Fruit fly (Drosophila melanogaster): ENCODE results near the gene mah.

mah gene

DNA sequence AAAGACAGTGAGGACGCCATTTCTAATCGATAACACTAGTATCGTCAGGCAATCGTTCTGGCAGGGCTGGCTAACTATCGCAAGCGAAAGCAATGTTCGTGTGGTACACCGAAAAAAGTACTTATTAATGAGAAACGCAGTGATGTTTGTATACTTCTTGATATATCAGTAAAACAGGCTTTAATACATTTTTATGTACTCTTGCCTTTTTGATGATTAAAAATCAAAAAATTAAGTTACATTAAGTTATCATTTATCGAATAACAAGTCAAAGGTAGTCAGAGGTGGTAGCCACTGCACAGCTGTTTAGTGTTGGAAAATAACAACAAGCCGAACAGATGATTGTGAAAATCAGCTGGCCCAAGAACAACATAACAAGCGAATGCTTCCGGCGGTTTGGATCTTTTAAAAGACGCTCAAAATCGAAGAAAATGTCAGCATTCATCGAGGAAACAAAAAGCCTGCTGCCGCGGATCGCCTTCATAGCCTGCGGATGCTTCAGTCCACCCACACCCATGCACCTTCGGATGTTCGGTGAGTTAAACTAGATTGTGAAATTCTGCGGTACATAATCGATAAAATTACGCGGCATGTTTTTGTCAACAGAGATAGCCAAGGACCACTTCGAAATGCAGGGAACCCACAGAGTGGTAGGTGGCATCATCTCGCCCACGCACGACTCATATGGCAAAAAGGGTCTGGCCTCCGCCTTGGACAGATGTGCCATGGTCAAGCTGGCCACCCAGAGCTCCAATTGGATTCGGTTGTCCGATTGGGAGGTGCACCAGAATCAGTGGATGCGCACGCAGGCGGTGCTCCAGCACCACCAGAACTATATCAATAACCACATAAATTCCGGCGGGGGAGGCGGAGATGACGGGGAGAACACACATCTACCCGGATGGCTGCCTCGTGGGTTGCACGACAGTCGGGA is 2.2 kb upstream of the mah start, which contains the start of the genes ssh and Nmnat (continued):
- TF ChIP-seq odd (GFP tag; optimal IDR thresholded peaks at IDR 0.05) (no peak), CG17328 (GFP tag; IDR thresholded peaks at IDR 0.05) (no peak), Atf6 (GFP tag; IDR thresholded peaks at IDR 0.05) (peak; percentile 30; the same call in 1 of the 2 replicates), Mrtf (GFP tag; IDR thresholded peaks at IDR 0.05) (no peak), amos (GFP tag; IDR thresholded peaks at IDR 0.05; ENCODE audit: partially characterized antibody) (peak; percentile 91), tll (GFP tag; optimal IDR thresholded peaks at IDR 0.05) (peak; percentile 85 to 89), CG4424 (GFP tag; optimal IDR thresholded peaks at IDR 0.05) (peak; percentile 19), CG11085 (GFP tag; IDR thresholded peaks at IDR 0.05) (no peak), gro (GFP tag; optimal IDR thresholded peaks at IDR 0.05) (peak; percentile 57), H15 (GFP tag; IDR thresholded peaks at IDR 0.05) (no peak), Side (GFP tag; optimal IDR thresholded peaks at IDR 0.05) (peak; percentile 37), Hr3 (GFP tag; optimal IDR thresholded peaks at IDR 0.05) (peak; percentile 22), wek (GFP tag; optimal IDR thresholded peaks at IDR 0.05) (no peak), CG1603 (tag; optimal IDR thresholded peaks at IDR 0.05) (peak; percentile 29), Deaf1 (tag; optimal IDR thresholded peaks at IDR 0.05) (no peak), gce (GFP tag; IDR thresholded peaks at IDR 0.05) (no peak), klu (GFP tag; IDR thresholded peaks at IDR 0.05) (no peak), CG14441 (GFP tag; IDR thresholded peaks at IDR 0.05) (no peak), HHEX (GFP tag; optimal IDR thresholded peaks at IDR 0.05) (no peak), CG7786 (GFP tag; optimal IDR thresholded peaks at IDR 0.05) (peak; percentile 10), CG15601 (tag; optimal IDR thresholded peaks at IDR 0.05) (no peak), CG34224 (GFP tag; IDR thresholded peaks at IDR 0.05; ENCODE audit: partially characterized antibody) (peak; percentile 82), trem (tag; optimal IDR thresholded peaks at IDR 0.05) (peak; percentile 93), scrt (GFP tag; optimal IDR thresholded peaks at IDR 0.05) (no peak), Atf-2 (GFP tag; optimal IDR thresholded peaks at IDR 0.05) (peak; percentile 0), CG15269 (tag; optimal IDR thresholded peaks at IDR 0.05) (no peak), Lim3 (GFP tag; IDR thresholded peaks at IDR 0.05) (no peak), zen2 (GFP tag; IDR thresholded peaks at IDR 0.05; ENCODE audit: partially characterized antibody) (peak; percentile 65; the same call in 1 of the 3 replicates), CG7556 (GFP tag; optimal IDR thresholded peaks at IDR 0.05) (no peak), CG12155 (GFP tag; optimal IDR thresholded peaks at IDR 0.05) (peak; percentile 49), CG17186 (GFP tag; optimal IDR thresholded peaks at IDR 0.05) (peak; percentile 56), CG2875 (GFP tag; optimal IDR thresholded peaks at IDR 0.05) (no peak), Aef1 (GFP tag; IDR thresholded peaks at IDR 0.05) (no peak), ewg (GFP tag; optimal IDR thresholded peaks at IDR 0.05) (peak; percentile 0), sug (tag; optimal IDR thresholded peaks at IDR 0.05) (peak; percentile 61), ems (GFP tag; optimal IDR thresholded peaks at IDR 0.05) (peak; percentile 42), twi (tag; optimal IDR thresholded peaks at IDR 0.05) (no peak), E2f2 (GFP tag; IDR thresholded peaks at IDR 0.05) (peak; percentile 32), repo (GFP tag; optimal IDR thresholded peaks at IDR 0.05) (no peak), B-H2 (GFP tag; optimal IDR thresholded peaks at IDR 0.05) (no peak), CG17802 (tag; optimal IDR thresholded peaks at IDR 0.05) (no peak), CG2120 (GFP tag; optimal IDR thresholded peaks at IDR 0.05) (peak; percentile 68), CG17385 (GFP tag; optimal IDR thresholded peaks at IDR 0.05) (no peak), lbe (GFP tag; optimal IDR thresholded peaks at IDR 0.05) (peak; percentile 55), CG17829 (tag; optimal IDR thresholded peaks at IDR 0.05) (peak; percentile 54), MESR4 (GFP tag; optimal IDR thresholded peaks at IDR 0.05) (no peak), toy (GFP tag; IDR thresholded peaks at IDR 0.05) (no peak), NFAT (GFP tag; IDR thresholded peaks at IDR 0.05) (no peak), CG10462 (GFP tag; optimal IDR thresholded peaks at IDR 0.05) (no peak)

Data from whole organism, embryonic.